Worm (Caenorhabditis elegans) whole organism, L2 larva: ENCODE data around the gene Y45G5AM.4.

ENCODE experiments used
- ama-1 ChIP-seq: fragments of 150-350 bp; optimal IDR thresholded peaks from 2 replicates; lab custom pipeline; 2018; ENCODE audit warnings: inconsistent platforms
- lin-13 ChIP-seq: fragments of 150-350 bp; optimal IDR thresholded peaks from 2 replicates; lab custom pipeline; 2014; ENCODE audit warnings: missing biosample characterization, missing genetic modification reagents, missing genetic modification characterization
- nhr-237 ChIP-seq: fragments of 150-350 bp; optimal IDR thresholded peaks from 2 replicates; lab custom pipeline; 2014; ENCODE audit warnings: missing biosample characterization, missing genetic modification characterization

ce11 chrV:4199185-4199584, 36.2 kb downstream of the Y45G5AM.4 start, which contains the start of gene rpac-40:
- TF ChIP-seq nhr-237 (tag; lab: Kevin White, UChicago) (no peak), ama-1 (lab: Kevin White, UChicago) (no peak), lin-13 (GFP tag; lab: Kevin White, UChicago) (no peak)
